Fruit fly (Drosophila melanogaster) whole organism, embryonic: ENCODE data around the gene Wwox.
A peak's percentile ranks its signal among the peaks of the same experiment; 100 is the strongest.

Experiments
- Ada2b ChIP-seq: fragments of 200-800 bp; sonication (Bioruptor generic); IDR thresholded peaks from 2 replicates; pipeline ENCODE4 v1.3.6; 2022; ENCODE audit warnings: missing biosample characterization, missing genetic modification characterization
- Bdp1 ChIP-seq: fragments of 200-800 bp; sonication (Bioruptor generic); optimal IDR thresholded peaks from 3 replicates; lab custom pipeline; 2016; ENCODE audit warnings: missing biosample characterization, missing genetic modification characterization
- Bgb ChIP-seq: fragments of 200-800 bp; sonication (Bioruptor generic); IDR thresholded peaks from 2 replicates; pipeline ENCODE4 v1.3.6; 2022; ENCODE audit warnings: missing biosample characterization, missing genetic modification characterization; ENCODE audit not compliant: partially characterized antibody
- CG12155 ChIP-seq: fragments of 200-800 bp; sonication (Bioruptor generic); optimal IDR thresholded peaks from 3 replicates; lab custom pipeline; 2016; ENCODE audit warnings: missing biosample characterization, missing genetic modification characterization
- CG12219 ChIP-seq: fragments of 200-800 bp; sonication (Bioruptor generic); optimal IDR thresholded peaks from 3 replicates; lab custom pipeline; 2018; ENCODE audit warnings: missing biosample characterization, mild to moderate bottlenecking, missing genetic modification characterization
- CG12769 ChIP-seq: fragments of 200-800 bp; sonication (Bioruptor generic); optimal IDR thresholded peaks from 2 replicates; lab custom pipeline; 2019; ENCODE audit warnings: missing biosample characterization, mild to moderate bottlenecking, missing genetic modification characterization, moderate library complexity
- CG12942 ChIP-seq: fragments of 200-800 bp; sonication (Bioruptor generic); optimal IDR thresholded peaks from 3 replicates; lab custom pipeline; 2016; ENCODE audit warnings: missing biosample characterization, missing genetic modification characterization
- CG13296 ChIP-seq: fragments of 200-800 bp; sonication (Bioruptor generic); optimal IDR thresholded peaks from 3 replicates; lab custom pipeline; 2018; ENCODE audit warnings: missing biosample characterization, mild to moderate bottlenecking, missing genetic modification characterization
- CG1602 ChIP-seq: fragments of 200-800 bp; sonication (Bioruptor generic); optimal IDR thresholded peaks from 3 replicates; lab custom pipeline; 2016; ENCODE audit warnings: missing biosample characterization, missing genetic modification characterization
- CG16863 ChIP-seq: fragments of 200-800 bp; sonication (Bioruptor generic); optimal IDR thresholded peaks from 3 replicates; lab custom pipeline; 2016; ENCODE audit warnings: missing biosample characterization, missing genetic modification characterization
- CG2120 ChIP-seq: fragments of 200-800 bp; sonication (Bioruptor generic); optimal IDR thresholded peaks from 3 replicates; lab custom pipeline; 2016; ENCODE audit warnings: missing biosample characterization, missing genetic modification characterization
- CG33557 ChIP-seq: fragments of 200-800 bp; sonication (Bioruptor generic); optimal IDR thresholded peaks from 2 replicates; lab custom pipeline; 2019; ENCODE audit warnings: missing biosample characterization, mild to moderate bottlenecking, missing genetic modification characterization, moderate library complexity
- CG4707 ChIP-seq: fragments of 200-800 bp; sonication (Bioruptor generic); optimal IDR thresholded peaks from 2 replicates; lab custom pipeline; 2018; ENCODE audit warnings: missing biosample characterization, mild to moderate bottlenecking, missing genetic modification characterization, moderate library complexity
- CG5180 ChIP-seq: fragments of 200-800 bp; sonication (Bioruptor generic); optimal IDR thresholded peaks from 3 replicates; lab custom pipeline; 2017; ENCODE audit warnings: missing biosample characterization, missing genetic modification characterization, mild to moderate bottlenecking, moderate library complexity, missing genetic modification reagents
- CG5953 ChIP-seq: fragments of 200-800 bp; sonication (Bioruptor generic); IDR thresholded peaks from 2 replicates; pipeline ENCODE4 v1.3.6; 2022; ENCODE audit warnings: missing biosample characterization, missing genetic modification characterization
- CG6175 ChIP-seq: fragments of 200-800 bp; sonication (Bioruptor generic); IDR thresholded peaks from 3 replicates; pipeline ENCODE4 v1.3.6; 2022; ENCODE audit warnings: missing biosample characterization, missing genetic modification characterization
- CG6654 ChIP-seq: fragments of 200-800 bp; sonication (Bioruptor generic); optimal IDR thresholded peaks from 2 replicates; lab custom pipeline; 2017; ENCODE audit warnings: missing biosample characterization, mild to moderate bottlenecking, missing genetic modification characterization
- CG6791 ChIP-seq: fragments of 200-800 bp; sonication (Bioruptor generic); IDR thresholded peaks from 3 replicates; pipeline ENCODE4 v1.3.6; 2022; ENCODE audit warnings: missing biosample characterization, missing genetic modification characterization; ENCODE audit not compliant: partially characterized antibody
- CG6854 ChIP-seq: fragments of 200-800 bp; sonication (Bioruptor generic); optimal IDR thresholded peaks from 3 replicates; lab custom pipeline; 2017; ENCODE audit warnings: missing biosample characterization, mild to moderate bottlenecking, missing genetic modification characterization
- CG7357 ChIP-seq: fragments of 200-800 bp; sonication (Bioruptor generic); IDR thresholded peaks from 3 replicates; pipeline ENCODE4 v1.3.6; 2022; ENCODE audit warnings: missing biosample characterization, missing genetic modification characterization
- CG7839 ChIP-seq: fragments of 200-800 bp; sonication (Bioruptor generic); optimal IDR thresholded peaks from 3 replicates; lab custom pipeline; 2018; ENCODE audit warnings: missing biosample characterization, mild to moderate bottlenecking, missing genetic modification characterization, moderate library complexity
- CG9797 ChIP-seq: fragments of 200-800 bp; sonication (Bioruptor generic); optimal IDR thresholded peaks from 3 replicates; lab custom pipeline; 2018; ENCODE audit warnings: missing biosample characterization, mild to moderate bottlenecking, missing genetic modification characterization
- Eip74EF ChIP-seq, 2 experiments: fragments of 200-800 bp in 1 of 2; fragments of >200 bp in 1 of 2; sonication (Bioruptor generic) in 1 of 2; optimal IDR thresholded peaks; 2 replicates each; lab custom pipeline; 2017 to 2019; ENCODE audit warnings: missing biosample characterization in 2 of 2, missing genetic modification characterization in 2 of 2, mild to moderate bottlenecking in 1 of 2, moderate library complexity in 1 of 2
- Elba2 ChIP-seq: fragments of 200-800 bp; sonication (Bioruptor generic); optimal IDR thresholded peaks from 3 replicates; lab custom pipeline; 2016; ENCODE audit warnings: missing biosample characterization, missing genetic modification characterization
- Gsc ChIP-seq: fragments of 200-800 bp; sonication (Bioruptor generic); IDR thresholded peaks from 2 replicates; pipeline ENCODE4 v1.3.6; 2022; ENCODE audit warnings: missing biosample characterization, missing genetic modification characterization
- HLHmδ ChIP-seq: fragments of 200-800 bp; sonication (Bioruptor generic); optimal IDR thresholded peaks from 2 replicates; lab custom pipeline; 2018; ENCODE audit warnings: missing biosample characterization, mild to moderate bottlenecking, missing genetic modification characterization, moderate library complexity
- Med ChIP-seq: fragments of 200-800 bp; sonication (Bioruptor generic); peaks from one replicate; lab custom pipeline; 2016; ENCODE audit warnings: missing biosample characterization, missing genetic modification characterization, mild to moderate bottlenecking, inconsistent platforms, moderate library complexity
- Mes4 ChIP-seq: fragments of 200-800 bp; sonication (Bioruptor generic); optimal IDR thresholded peaks from 2 replicates; lab custom pipeline; 2016; ENCODE audit warnings: missing biosample characterization, missing genetic modification characterization
- Nf-YB ChIP-seq: fragments of 200-800 bp; sonication (Bioruptor generic); optimal IDR thresholded peaks from 3 replicates; lab custom pipeline; 2019; ENCODE audit warnings: missing biosample characterization, mild to moderate bottlenecking, missing genetic modification characterization, moderate library complexity
- PHDP ChIP-seq: fragments of 200-800 bp; sonication (Bioruptor generic); optimal IDR thresholded peaks from 3 replicates; lab custom pipeline; 2018; ENCODE audit warnings: missing biosample characterization, mild to moderate bottlenecking, missing genetic modification characterization, moderate library complexity
- YL-1 ChIP-seq: fragments of 200-800 bp; sonication (Bioruptor generic); optimal IDR thresholded peaks from 3 replicates; lab custom pipeline; 2017; ENCODE audit warnings: missing biosample characterization, mild to moderate bottlenecking, missing genetic modification characterization
- az2 ChIP-seq: fragments of 200-800 bp; sonication (Bioruptor generic); optimal IDR thresholded peaks from 3 replicates; lab custom pipeline; 2016; ENCODE audit warnings: missing biosample characterization, missing genetic modification characterization
- bbx ChIP-seq: fragments of 200-800 bp; sonication (Bioruptor generic); IDR thresholded peaks from 2 replicates; pipeline ENCODE4 v1.3.6; 2022; ENCODE audit warnings: missing biosample characterization, missing genetic modification characterization; ENCODE audit not compliant: partially characterized antibody
- bigmax ChIP-seq: fragments of 200-800 bp; sonication (Bioruptor generic); optimal IDR thresholded peaks from 2 replicates; lab custom pipeline; 2018; ENCODE audit warnings: missing biosample characterization, mild to moderate bottlenecking, missing genetic modification characterization
- bowl ChIP-seq: fragments of 200-800 bp; sonication (Bioruptor generic); IDR thresholded peaks from 2 replicates; pipeline ENCODE4 v1.3.6; 2022; ENCODE audit warnings: missing biosample characterization, missing genetic modification characterization
- cas ChIP-seq: fragments of 200-800 bp; sonication (Bioruptor generic); IDR thresholded peaks from 2 replicates; pipeline ENCODE4 v1.3.6; 2022; ENCODE audit warnings: missing biosample characterization, missing genetic modification characterization
- chinmo ChIP-seq: fragments of 200-800 bp; sonication (Bioruptor generic); IDR thresholded peaks from 4 replicates; pipeline ENCODE4 v1.3.6; 2022; ENCODE audit warnings: missing biosample characterization, missing genetic modification characterization; ENCODE audit not compliant: partially characterized antibody
- croc ChIP-seq: fragments of 200-800 bp; sonication (Bioruptor generic); conservative IDR thresholded peaks from 3 replicates; pipeline ENCODE4 v1.3.6; 2022; ENCODE audit warnings: missing biosample characterization, missing genetic modification characterization
- disco-r ChIP-seq: fragments of 200-800 bp; sonication (Bioruptor generic); optimal IDR thresholded peaks from 2 replicates; lab custom pipeline; 2016; ENCODE audit warnings: missing biosample characterization, missing genetic modification characterization
- dmrt11E ChIP-seq: fragments of 200-800 bp; sonication (Bioruptor generic); optimal IDR thresholded peaks from 3 replicates; lab custom pipeline; 2018; ENCODE audit warnings: missing biosample characterization, mild to moderate bottlenecking, missing genetic modification characterization, moderate library complexity
- exex ChIP-seq: fragments of 200-800 bp; sonication (Bioruptor generic); optimal IDR thresholded peaks from 4 replicates; lab custom pipeline; 2018; ENCODE audit warnings: missing biosample characterization, mild to moderate bottlenecking, missing genetic modification characterization, moderate library complexity
- fru ChIP-seq: fragments of >200 bp; optimal IDR thresholded peaks from 2 replicates; lab custom pipeline; 2017
- kni ChIP-seq: fragments of 200-800 bp; sonication (Bioruptor generic); optimal IDR thresholded peaks from 3 replicates; lab custom pipeline; 2017; ENCODE audit warnings: mild to moderate bottlenecking, missing biosample characterization, missing genetic modification reagents, missing genetic modification characterization
- lmd ChIP-seq: fragments of 200-800 bp; sonication (Bioruptor generic); IDR thresholded peaks from 2 replicates; pipeline ENCODE4 v1.3.6; 2022; ENCODE audit warnings: missing biosample characterization, missing genetic modification characterization
- phol ChIP-seq: fragments of 200-800 bp; sonication (Bioruptor generic); optimal IDR thresholded peaks from 3 replicates; lab custom pipeline; 2018; ENCODE audit warnings: missing biosample characterization, mild to moderate bottlenecking, missing genetic modification characterization, moderate library complexity
- pita ChIP-seq: fragments of 200-800 bp; sonication (Bioruptor generic); optimal IDR thresholded peaks from 2 replicates; lab custom pipeline; 2017; ENCODE audit warnings: missing biosample characterization, mild to moderate bottlenecking, missing genetic modification characterization
- repo ChIP-seq: fragments of 200-800 bp; sonication (Bioruptor generic); optimal IDR thresholded peaks from 2 replicates; lab custom pipeline; 2016; ENCODE audit warnings: missing biosample characterization, missing genetic modification characterization
- stwl ChIP-seq: fragments of 200-800 bp; sonication (Bioruptor generic); optimal IDR thresholded peaks from 3 replicates; lab custom pipeline; 2018; ENCODE audit warnings: missing biosample characterization, mild to moderate bottlenecking, missing genetic modification characterization, moderate library complexity
- sug ChIP-seq: fragments of 200-800 bp; optimal IDR thresholded peaks from 2 replicates; lab custom pipeline; 2019; ENCODE audit warnings: missing biosample characterization, mild to moderate bottlenecking, missing genetic modification characterization, moderate library complexity
- vnd ChIP-seq: fragments of 200-800 bp; sonication (Bioruptor generic); IDR thresholded peaks from 3 replicates; pipeline ENCODE4 v1.3.6; 2022; ENCODE audit warnings: missing biosample characterization, missing genetic modification characterization; ENCODE audit not compliant: partially characterized antibody
- wdn ChIP-seq: fragments of 200-800 bp; sonication (Bioruptor generic); IDR thresholded peaks from 2 replicates; pipeline ENCODE4 v1.3.6; 2022; ENCODE audit warnings: missing biosample characterization, missing genetic modification characterization
- wor ChIP-seq: fragments of 200-800 bp; sonication (Bioruptor generic); IDR thresholded peaks from 2 replicates; pipeline ENCODE4 v1.3.6; 2022; ENCODE audit warnings: missing biosample characterization, missing genetic modification characterization

Wwox gene

dm6 chr2L:7998080-7998457 lies 6.0 kb downstream of the Wwox start, which contains the start of gene CG7227:
Gene CG7227 (minus strand): TSS chr2L:7998151.
- TF ChIP-seq CG7839 (tag; lab: Kevin White, UChicago) (no peak), dmrt11E (tag; lab: Kevin White, UChicago) (no peak), CG6854 (no peak), sug (peak; percentile 37), bigmax (no peak), CG6791 (GFP tag; lab: Robert Waterston, UW) (no peak), CG16863 (GFP tag; lab: Kevin White, UChicago) (no peak), disco-r (no peak), CG12155 (GFP tag; lab: Kevin White, UChicago) (no peak), exex (tag; lab: Kevin White, UChicago) (peak; percentile 97), CG33557 (GFP tag; lab: Kevin White, UChicago) (no peak), cas (no peak), Nf-YB (no peak), CG6654 (GFP tag; lab: Kevin White, UChicago) (no peak), az2 (GFP tag; lab: Kevin White, UChicago) (no peak), vnd (GFP tag; lab: Robert Waterston, UW) (no peak), wor (GFP tag; lab: Robert Waterston, UW) (no peak), phol (tag; lab: Kevin White, UChicago) (no peak), CG12769 (tag; lab: Kevin White, UChicago) (peak; percentile 24), kni (GFP tag; lab: Kevin White, UChicago) (peak; percentile 3), CG7357 (no peak), pita (GFP tag; lab: Kevin White, UChicago) (no peak), repo (GFP tag; lab: Kevin White, UChicago) (no peak), Eip74EF (GFP tag; optimal IDR thresholded peaks at IDR 0.05; lab: Kevin White, UChicago) (no peak), Med (GFP tag; lab: Kevin White, UChicago) (peak; percentile 68), croc (GFP tag; lab: Robert Waterston, UW) (no peak), CG6175 (GFP tag; lab: Robert Waterston, UW) (no peak), CG5180 (GFP tag; lab: Kevin White, UChicago) (peak; percentile 10), CG5953 (GFP tag; lab: Robert Waterston, UW) (no peak), wdn (GFP tag; lab: Robert Waterston, UW) (no peak), bowl (GFP tag; lab: Robert Waterston, UW) (no peak), chinmo (GFP tag; lab: Robert Waterston, UW) (peak; percentile 59; the same call in 1 of the 4 replicates), CG9797 (GFP tag; lab: Kevin White, UChicago) (no peak), lmd (GFP tag; lab: Robert Waterston, UW) (no peak), Elba2 (GFP tag; lab: Kevin White, UChicago) (no peak), PHDP (no peak), CG13296 (GFP tag; lab: Kevin White, UChicago) (no peak), fru (lab: Kevin White, UChicago) (no peak), CG12942 (GFP tag; lab: Kevin White, UChicago) (no peak), CG4707 (GFP tag; lab: Kevin White, UChicago) (no peak), Gsc (GFP tag; lab: Robert Waterston, UW) (no peak), Ada2b (GFP tag; lab: Robert Waterston, UW) (no peak), bbx (GFP tag; lab: Robert Waterston, UW) (no peak), CG2120 (GFP tag; lab: Kevin White, UChicago) (no peak), CG12219 (no peak), Bdp1 (GFP tag; lab: Kevin White, UChicago) (no peak), stwl (no peak), CG1602 (GFP tag; lab: Kevin White, UChicago) (no peak), YL-1 (no peak), Mes4 (GFP tag; lab: Kevin White, UChicago) (no peak), HLHmδ (GFP tag; lab: Kevin White, UChicago) (peak; percentile 40), Bgb (GFP tag; lab: Robert Waterston, UW) (no peak)
